Worm (Caenorhabditis elegans): ENCODE measurements around the gene Y61B8B.3.

DNA sequence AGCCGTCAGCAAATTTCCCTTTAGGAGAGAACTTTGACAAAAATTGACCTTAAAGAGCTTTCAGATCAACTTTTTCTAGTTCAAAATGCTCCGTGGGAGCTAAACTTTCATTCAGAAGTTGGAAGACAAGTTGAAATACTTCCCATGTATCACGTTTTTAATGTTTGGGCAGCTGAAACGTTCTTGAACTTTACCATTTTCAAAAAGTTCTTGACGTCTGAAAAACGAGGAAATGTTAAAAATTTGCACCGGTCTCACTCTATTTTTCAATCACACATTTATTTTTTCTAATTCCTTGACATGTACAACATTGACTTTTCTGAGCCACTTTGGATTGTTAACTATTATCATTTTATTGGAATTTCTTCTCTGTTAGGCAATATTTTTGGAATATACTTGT is 9.5 kb downstream of the Y61B8B.3 start, which contains the start of gene sri-70:
- TF ChIP-seq sea-1 (GFP tag; conservative IDR thresholded peaks at IDR 0.05) (no peak), hnd-1 (tag; optimal IDR thresholded peaks at IDR 0.05) (no peak), ama-1 (optimal IDR thresholded peaks at IDR 0.05) (no peak), F13C5.2 (tag; optimal IDR thresholded peaks at IDR 0.05) (no peak), tbx-11 (GFP tag; IDR thresholded peaks at IDR 0.05) (no peak)

Data from whole organism, early embryonic.